Worm (Caenorhabditis elegans): ENCODE measurements around the gene C37C3.17.

The C37C3.17 gene

DNA sequence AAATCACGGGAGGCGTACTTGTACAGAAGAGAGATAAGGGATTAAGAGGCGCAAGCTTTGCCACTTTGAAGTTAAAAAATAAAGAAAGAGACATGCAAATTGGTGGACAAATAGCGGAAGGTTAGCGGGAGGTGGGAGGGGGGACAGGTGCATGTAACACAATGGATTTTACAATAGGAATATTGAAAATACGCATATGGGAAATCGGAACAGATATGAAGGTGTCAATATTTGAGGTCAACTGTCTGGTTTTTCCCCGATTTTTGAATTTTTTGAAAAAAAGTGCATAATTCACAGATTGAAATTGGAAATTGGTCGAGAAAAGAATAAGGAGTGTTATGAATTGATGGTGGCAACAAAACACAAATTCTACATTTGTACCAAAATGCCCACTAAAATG is at the start of gene C37C3.17:
TSS of gene C37C3.17 (minus strand) at position 101 of the 400 bp plus-strand sequence.
- TF ChIP-seq isw-1 (GFP tag; IDR thresholded peaks at IDR 0.05) (no peak), ztf-11 (tag; optimal IDR thresholded peaks at IDR 0.05) (no peak), ceh-63 (GFP tag; optimal IDR thresholded peaks at IDR 0.05) (no peak), ces-1 (GFP tag; optimal IDR thresholded peaks at IDR 0.05) (no peak), lin-15B (tag; optimal IDR thresholded peaks at IDR 0.05) (no peak), aly-2 (tag; optimal IDR thresholded peaks at IDR 0.05) (no peak), blmp-1 (tag; optimal IDR thresholded peaks at IDR 0.05) (no peak), ceh-90 (tag; optimal IDR thresholded peaks at IDR 0.05) (no peak)

ce11 chrV:7908431-7908830 is 46.7 kb upstream of the C37C3.17 start:
- no peak for TF ChIP-seq aha-1 (tag; optimal IDR thresholded peaks at IDR 0.05)
- no peak for TF ChIP-seq C34B4.2 (tag; optimal IDR thresholded peaks at IDR 0.05)
- no peak for TF ChIP-seq unc-30 (tag; optimal IDR thresholded peaks at IDR 0.05)
- TF ChIP-seq ztf-4 (tag; optimal IDR thresholded peaks at IDR 0.05), result no peak
- TF ChIP-seq elt-2 (tag; optimal IDR thresholded peaks at IDR 0.05), result no peak
- no peak for TF ChIP-seq snu-23 (GFP tag; optimal IDR thresholded peaks at IDR 0.05)
- no peak for TF ChIP-seq sox-4 (tag; optimal IDR thresholded peaks at IDR 0.05)
- no peak for TF ChIP-seq jun-1 (tag; optimal IDR thresholded peaks at IDR 0.05)
- no peak for TF ChIP-seq alr-1 (tag; optimal IDR thresholded peaks at IDR 0.05; ENCODE audit: borderline replicate concordance)

DNA sequence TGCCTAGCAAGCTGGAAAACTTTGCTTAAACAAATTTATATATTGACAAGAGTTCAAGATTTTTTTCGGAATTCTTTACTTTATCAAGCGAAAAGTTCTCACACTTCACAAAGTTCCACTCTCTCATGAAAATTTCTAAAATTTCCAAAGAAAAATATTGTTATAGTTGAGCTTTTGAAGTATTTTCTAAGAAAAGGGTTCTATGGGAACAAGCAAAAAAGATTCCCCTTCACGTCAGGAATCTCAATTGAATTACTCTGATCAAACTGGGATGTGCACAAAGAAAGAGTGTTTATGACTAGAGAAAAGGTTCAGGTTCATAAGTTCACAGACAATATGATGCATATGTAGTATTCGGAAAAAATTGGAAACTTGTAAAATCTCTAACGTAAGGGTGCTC is 42.7 kb upstream of the C37C3.17 start:
- no peak for TF ChIP-seq lin-35 (GFP tag; optimal IDR thresholded peaks at IDR 0.05)
- no peak for TF ChIP-seq ama-1 (optimal IDR thresholded peaks at IDR 0.05)
- no peak for TF ChIP-seq sup-37 (GFP tag; optimal IDR thresholded peaks at IDR 0.05)
- TF ChIP-seq nhr-11 (tag; optimal IDR thresholded peaks at IDR 0.05), result no peak
- TF ChIP-seq jun-1 (tag; optimal IDR thresholded peaks at IDR 0.05), result no peak
- TF ChIP-seq unc-130 (tag; optimal IDR thresholded peaks at IDR 0.05), result no peak
- TF ChIP-seq mef-2 (tag; optimal IDR thresholded peaks at IDR 0.05), result no peak
- TF ChIP-seq sptf-1 (tag; optimal IDR thresholded peaks at IDR 0.05), result no peak
- TF ChIP-seq dsc-1 (tag; optimal IDR thresholded peaks at IDR 0.05), result no peak
- TF ChIP-seq unc-98 (GFP tag; IDR thresholded peaks at IDR 0.05), result no peak
- no peak for TF ChIP-seq nhr-237 (tag; optimal IDR thresholded peaks at IDR 0.05)
- TF ChIP-seq zag-1 (tag; optimal IDR thresholded peaks at IDR 0.05), result no peak
- TF ChIP-seq zip-4 (GFP tag; optimal IDR thresholded peaks at IDR 0.05), result no peak
- TF ChIP-seq nhr-12 (tag; optimal IDR thresholded peaks at IDR 0.05), result no peak
- no peak for TF ChIP-seq lin-14 (GFP tag; optimal IDR thresholded peaks at IDR 0.05)

ce11 chrV:7901222-7901621 is 39.5 kb upstream of the C37C3.17 start:
- peak; percentile 78 for TF ChIP-seq fkh-8 (tag; optimal IDR thresholded peaks at IDR 0.05)
- peak; percentile 63 for TF ChIP-seq nhr-71 (tag; optimal IDR thresholded peaks at IDR 0.05)
- TF ChIP-seq nhr-11 (tag; optimal IDR thresholded peaks at IDR 0.05), result peak; percentile 25
- no peak for TF ChIP-seq lin-14 (GFP tag; optimal IDR thresholded peaks at IDR 0.05)
- TF ChIP-seq sox-4 (tag; optimal IDR thresholded peaks at IDR 0.05), result peak; percentile 47
- peak; percentile 9 for TF ChIP-seq nhr-47 (tag; optimal IDR thresholded peaks at IDR 0.05)
- TF ChIP-seq ztf-11 (tag; optimal IDR thresholded peaks at IDR 0.05), result no peak
- TF ChIP-seq dsc-1 (tag; optimal IDR thresholded peaks at IDR 0.05), result peak; percentile 43

ce11 chrV:7899761-7900160 is 38.1 kb upstream of the C37C3.17 start, which contains the start of gene F40A3.7:
Gene F40A3.7, minus strand, starts transcription at chrV:7899861.
- TF ChIP-seq efl-1 (optimal IDR thresholded peaks at IDR 0.05) (no peak), efl-1 (GFP tag; optimal IDR thresholded peaks at IDR 0.05 in 1 of 2) (no peak), lin-39 (tag; optimal IDR thresholded peaks at IDR 0.05) (no peak), ceh-82 (tag; optimal IDR thresholded peaks at IDR 0.05) (no peak), dpl-1 (GFP tag; optimal IDR thresholded peaks at IDR 0.05) (no peak), blmp-1 (tag; optimal IDR thresholded peaks at IDR 0.05) (no peak), ets-5 (GFP tag; IDR thresholded peaks at IDR 0.05) (no peak), mdl-1 (tag; optimal IDR thresholded peaks at IDR 0.05) (no peak), lin-15B (tag; optimal IDR thresholded peaks at IDR 0.05) (no peak)

Data from whole organism, L1 larva.